Fruit fly (Drosophila melanogaster) whole organism, pupa: ENCODE data around the gene CG1354.

Source experiments
- CG10348 ChIP-seq: fragments of 200-800 bp; sonication (Bioruptor generic); IDR thresholded peaks from 2 replicates; pipeline ENCODE4 v1.3.6; 2022; ENCODE audit warnings: missing biosample characterization, missing genetic modification characterization
- CG12605 ChIP-seq: fragments of 200-800 bp; sonication (Bioruptor generic); IDR thresholded peaks from 2 replicates; pipeline ENCODE4 v1.3.6; 2022; ENCODE audit warnings: missing biosample characterization, missing genetic modification characterization
- CG13204 ChIP-seq: fragments of 200-800 bp; sonication (Bioruptor generic); optimal IDR thresholded peaks from 2 replicates; lab custom pipeline; 2018; ENCODE audit warnings: missing biosample characterization, mild to moderate bottlenecking, missing genetic modification characterization, moderate library complexity
- CG14655 ChIP-seq: fragments of 200-800 bp; sonication (Bioruptor generic); optimal IDR thresholded peaks from 3 replicates; lab custom pipeline; 2017; ENCODE audit warnings: mild to moderate bottlenecking, missing biosample characterization, missing genetic modification reagents, missing genetic modification characterization
- CG15710 ChIP-seq: fragments of 200-800 bp; sonication (Bioruptor generic); optimal IDR thresholded peaks from 2 replicates; lab custom pipeline; 2018; ENCODE audit warnings: missing biosample characterization, mild to moderate bottlenecking, missing genetic modification characterization, moderate library complexity
- CG17806 ChIP-seq: fragments of 200-800 bp; sonication (Bioruptor generic); optimal IDR thresholded peaks from 2 replicates; lab custom pipeline; 2018; ENCODE audit warnings: missing biosample characterization, mild to moderate bottlenecking, missing genetic modification characterization, moderate library complexity
- CG32121 ChIP-seq: fragments of 200-800 bp; sonication (Bioruptor generic); IDR thresholded peaks from 2 replicates; pipeline ENCODE4 v1.3.6; 2022; ENCODE audit warnings: missing biosample characterization, missing genetic modification characterization
- CG34367 ChIP-seq: fragments of 200-800 bp; sonication (Bioruptor generic); optimal IDR thresholded peaks from 2 replicates; lab custom pipeline; 2018; ENCODE audit warnings: missing biosample characterization, mild to moderate bottlenecking, missing genetic modification characterization
- CG4496 ChIP-seq: fragments of 200-800 bp; sonication (Bioruptor generic); IDR thresholded peaks from 3 replicates; pipeline ENCODE4 v1.3.6; 2022; ENCODE audit warnings: missing biosample characterization, missing genetic modification characterization
- CG8159 ChIP-seq: fragments of 200-800 bp; sonication (Bioruptor generic); optimal IDR thresholded peaks from 3 replicates; lab custom pipeline; 2018; ENCODE audit warnings: missing biosample characterization, mild to moderate bottlenecking, missing genetic modification characterization, moderate library complexity
- CG8301 ChIP-seq: fragments of 200-800 bp; sonication (Bioruptor generic); optimal IDR thresholded peaks from 2 replicates; lab custom pipeline; 2018; ENCODE audit warnings: missing biosample characterization, mild to moderate bottlenecking, missing genetic modification characterization
- CG9948 ChIP-seq: fragments of 200-800 bp; sonication (Bioruptor generic); optimal IDR thresholded peaks from 2 replicates; lab custom pipeline; 2018; ENCODE audit warnings: missing biosample characterization, mild to moderate bottlenecking, missing genetic modification characterization, moderate library complexity
- D1 ChIP-seq: fragments of 200-800 bp; sonication (Bioruptor generic); optimal IDR thresholded peaks from 2 replicates; lab custom pipeline; 2018; ENCODE audit warnings: missing biosample characterization, mild to moderate bottlenecking, missing genetic modification characterization, moderate library complexity
- EcR ChIP-seq: fragments of 200-800 bp; sonication (Bioruptor generic); optimal IDR thresholded peaks from 3 replicates; lab custom pipeline; 2019; ENCODE audit warnings: missing biosample characterization, missing genetic modification characterization, mild to moderate bottlenecking, moderate library complexity, missing genetic modification reagents
- Ets98B ChIP-seq: fragments of 200-800 bp; sonication (Bioruptor generic); IDR thresholded peaks from 2 replicates; pipeline ENCODE4 v1.3.6; 2022; ENCODE audit warnings: missing biosample characterization, missing genetic modification characterization
- Pif1A ChIP-seq: fragments of 200-800 bp; sonication (Bioruptor generic); optimal IDR thresholded peaks from 3 replicates; lab custom pipeline; 2016; ENCODE audit warnings: missing biosample characterization, missing genetic modification characterization
- Pif1B ChIP-seq: fragments of 200-800 bp; sonication (Bioruptor generic); optimal IDR thresholded peaks from 3 replicates; lab custom pipeline; 2016; ENCODE audit warnings: missing biosample characterization, missing genetic modification characterization
- Snoo ChIP-seq: fragments of 200-800 bp; sonication (Bioruptor generic); optimal IDR thresholded peaks from 3 replicates; lab custom pipeline; 2017; ENCODE audit warnings: missing biosample characterization, mild to moderate bottlenecking, missing genetic modification characterization, inconsistent platforms
- fd96Ca ChIP-seq: fragments of 200-800 bp; sonication (Bioruptor generic); IDR thresholded peaks from 3 replicates; pipeline ENCODE4 v1.3.6; 2022; ENCODE audit warnings: missing biosample characterization, missing genetic modification characterization
- gl ChIP-seq: fragments of 200-800 bp; sonication (Bioruptor generic); optimal IDR thresholded peaks from 2 replicates; lab custom pipeline; 2018; ENCODE audit warnings: missing biosample characterization, mild to moderate bottlenecking, missing genetic modification characterization
- rn ChIP-seq: fragments of 200-800 bp; sonication (Bioruptor generic); IDR thresholded peaks from 2 replicates; pipeline ENCODE4 v1.3.6; 2022; ENCODE audit warnings: missing biosample characterization, missing genetic modification characterization

The CG1354 gene

dm6 chrX:9771084-9771483, 7.5 kb upstream of the CG1354 start:
- TF ChIP-seq CG15710 (tag; lab: Kevin White, UChicago): no peak
- no peak for TF ChIP-seq CG9948 (tag; lab: Kevin White, UChicago)
- TF ChIP-seq Snoo (tag; lab: Kevin White, UChicago): no peak

dm6 chrX:9782923-9783322, 4.4 kb downstream of the CG1354 start, which contains the start of gene CARPB:
Gene CARPB (plus strand): TSS chrX:9783223.
- TF ChIP-seq Ets98B (no peak), Pif1A (GFP tag; lab: Kevin White, UChicago) (no peak), fd96Ca (GFP tag; lab: Robert Waterston, UW) (no peak), Snoo (tag; lab: Kevin White, UChicago) (no peak), CG32121 (GFP tag; lab: Robert Waterston, UW) (no peak), CG10348 (GFP tag; lab: Robert Waterston, UW) (no peak), Pif1B (GFP tag; lab: Kevin White, UChicago) (no peak), D1 (tag; lab: Kevin White, UChicago) (no peak), CG12605 (no peak), CG34367 (tag; lab: Kevin White, UChicago) (no peak), rn (GFP tag; lab: Robert Waterston, UW) (no peak), CG14655 (GFP tag; lab: Kevin White, UChicago) (no peak), CG4496 (GFP tag; lab: Robert Waterston, UW) (no peak), CG8301 (tag; lab: Kevin White, UChicago) (no peak), EcR (GFP tag; lab: Kevin White, UChicago) (no peak), CG15710 (tag; lab: Kevin White, UChicago) (no peak), CG17806 (tag; lab: Kevin White, UChicago) (no peak)

dm6 chrX:9787363-9787762, 8.8 kb downstream of the CG1354 start:
- TF ChIP-seq gl (no peak), CG9948 (tag; lab: Kevin White, UChicago) (peak; percentile 53), Pif1A (GFP tag; lab: Kevin White, UChicago) (no peak), rn (GFP tag; lab: Robert Waterston, UW) (no peak), CG32121 (GFP tag; lab: Robert Waterston, UW) (peak; percentile 69), CG34367 (tag; lab: Kevin White, UChicago) (peak; percentile 38), D1 (tag; lab: Kevin White, UChicago) (peak; percentile 6), CG13204 (no peak), CG15710 (tag; lab: Kevin White, UChicago) (peak; percentile 50), CG4496 (GFP tag; lab: Robert Waterston, UW) (peak; percentile 73), CG12605 (peak; percentile 74), fd96Ca (GFP tag; lab: Robert Waterston, UW) (peak; percentile 68), CG10348 (GFP tag; lab: Robert Waterston, UW) (no peak), Pif1B (GFP tag; lab: Kevin White, UChicago) (no peak), CG17806 (tag; lab: Kevin White, UChicago) (peak; percentile 52), Ets98B (peak; percentile 55; the same call in 1 of the 2 replicates), CG8301 (tag; lab: Kevin White, UChicago) (peak; percentile 41), CG8159 (tag; lab: Kevin White, UChicago) (peak; percentile 65), CG14655 (GFP tag; lab: Kevin White, UChicago) (peak; percentile 50), Snoo (tag; lab: Kevin White, UChicago) (no peak), EcR (GFP tag; lab: Kevin White, UChicago) (no peak)

dm6 chrX:9787941-9788340, 9.4 kb downstream of the CG1354 start:
- TF ChIP-seq CG12605 (no peak), CG8159 (tag; lab: Kevin White, UChicago) (no peak), CG32121 (GFP tag; lab: Robert Waterston, UW) (no peak), rn (GFP tag; lab: Robert Waterston, UW) (no peak), CG13204 (no peak), CG8301 (tag; lab: Kevin White, UChicago) (no peak), CG15710 (tag; lab: Kevin White, UChicago) (no peak), CG9948 (tag; lab: Kevin White, UChicago) (no peak), CG34367 (tag; lab: Kevin White, UChicago) (no peak), D1 (tag; lab: Kevin White, UChicago) (no peak), CG10348 (GFP tag; lab: Robert Waterston, UW) (no peak), CG4496 (GFP tag; lab: Robert Waterston, UW) (no peak), Ets98B (no peak), gl (no peak), CG14655 (GFP tag; lab: Kevin White, UChicago) (no peak), Pif1B (GFP tag; lab: Kevin White, UChicago) (no peak), Pif1A (GFP tag; lab: Kevin White, UChicago) (no peak)

dm6 chrX:9794290-9794689, 15.7 kb downstream of the CG1354 start:
- no peak for TF ChIP-seq CG17806 (tag; lab: Kevin White, UChicago)
- no peak for TF ChIP-seq gl
- TF ChIP-seq Snoo (tag; lab: Kevin White, UChicago): no peak

- TF ChIP-seq Ets98B: no peak
- TF ChIP-seq CG15710 (tag; lab: Kevin White, UChicago): peak; percentile 21
- TF ChIP-seq CG8159 (tag; lab: Kevin White, UChicago): peak; percentile 20
These were observed 34.0 kb downstream of the CG1354 start for dm6 chrX:9812579-9812978.
